Worm (Caenorhabditis elegans) whole organism, L2 larva: ENCODE results near the gene ccd-5.

Source experiments
- C34F6.9 ChIP-seq: fragments of 150-350 bp; optimal IDR thresholded peaks from 2 replicates; lab custom pipeline; 2014; ENCODE audit warnings: missing biosample characterization, missing genetic modification characterization
- F13H6.1 ChIP-seq: sonication (generic microtip); optimal IDR thresholded peaks from 2 replicates; lab custom pipeline; 2016; ENCODE audit warnings: missing genetic modification characterization, missing compliant biosample characterization
- Y55F3AM.14 ChIP-seq: fragments of 200-800 bp; sonication (Bioruptor generic); optimal IDR thresholded peaks from 2 replicates; lab custom pipeline; 2018; ENCODE audit warnings: mild to moderate bottlenecking, missing genetic modification characterization, missing compliant biosample characterization
- ZK546.5 ChIP-seq: sonication (generic microtip); optimal IDR thresholded peaks from 2 replicates; lab custom pipeline; 2017; ENCODE audit warnings: missing biosample characterization, missing genetic modification characterization
- aly-2 ChIP-seq: fragments of 150-350 bp; optimal IDR thresholded peaks from 2 replicates; lab custom pipeline; 2014; ENCODE audit warnings: missing biosample characterization, missing genetic modification characterization
- ama-1 ChIP-seq: fragments of 150-350 bp; optimal IDR thresholded peaks from 2 replicates; lab custom pipeline; 2018; ENCODE audit warnings: inconsistent platforms
- blmp-1 ChIP-seq: sonication (generic microtip); optimal IDR thresholded peaks from 2 replicates; lab custom pipeline; 2017; ENCODE audit warnings: missing genetic modification characterization, mild to moderate bottlenecking, missing compliant biosample characterization, antibody characterized with exemption, moderate library complexity; ENCODE audit not compliant: insufficient read depth
- ceh-16 ChIP-seq: fragments of 150-350 bp; optimal IDR thresholded peaks from 2 replicates; lab custom pipeline; 2014; ENCODE audit warnings: missing biosample characterization, missing genetic modification characterization
- ceh-82 ChIP-seq: fragments of 150-350 bp; optimal IDR thresholded peaks from 2 replicates; lab custom pipeline; 2014; ENCODE audit warnings: missing biosample characterization, missing genetic modification characterization
- crh-2 ChIP-seq: sonication (generic microtip); optimal IDR thresholded peaks from 2 replicates; lab custom pipeline; 2017; ENCODE audit warnings: missing biosample characterization, missing genetic modification characterization
- elt-1 ChIP-seq: fragments of 150-350 bp; optimal IDR thresholded peaks from 2 replicates; lab custom pipeline; 2014; ENCODE audit warnings: missing biosample characterization, missing genetic modification characterization
- elt-3 ChIP-seq: sonication (generic microtip); optimal IDR thresholded peaks from 2 replicates; lab custom pipeline; 2017; ENCODE audit warnings: missing biosample characterization, missing genetic modification characterization
- fos-1 ChIP-seq: fragments of 150-350 bp; optimal IDR thresholded peaks from 2 replicates; lab custom pipeline; 2014; ENCODE audit warnings: missing biosample characterization, missing genetic modification characterization
- gmeb-1 ChIP-seq: fragments of 150-350 bp; optimal IDR thresholded peaks from 2 replicates; lab custom pipeline; 2014; ENCODE audit warnings: missing biosample characterization, missing genetic modification characterization
- lin-11 ChIP-seq: fragments of 150-350 bp; sonication (generic microtip); optimal IDR thresholded peaks from 2 replicates; lab custom pipeline; 2014; ENCODE audit warnings: missing biosample characterization, missing genetic modification characterization, inconsistent platforms, mixed read lengths
- lin-13 ChIP-seq: fragments of 150-350 bp; optimal IDR thresholded peaks from 2 replicates; lab custom pipeline; 2014; ENCODE audit warnings: missing biosample characterization, missing genetic modification reagents, missing genetic modification characterization
- lsy-2 ChIP-seq, 2 experiments: fragments of 150-350 bp in 1 of 2; sonication (generic microtip) in 1 of 2; optimal IDR thresholded peaks; 2 replicates each; lab custom pipeline; 2014 to 2017; ENCODE audit warnings: missing biosample characterization in 2 of 2, missing genetic modification characterization in 2 of 2
- mab-5 ChIP-seq: fragments of 150-350 bp; optimal IDR thresholded peaks from 2 replicates; lab custom pipeline; 2014; ENCODE audit warnings: missing biosample characterization, missing genetic modification characterization
- mbf-1 ChIP-seq: sonication (generic microtip); optimal IDR thresholded peaks from 2 replicates; lab custom pipeline; 2017; ENCODE audit warnings: missing biosample characterization, missing genetic modification characterization
- mdl-1 ChIP-seq, 2 experiments: fragments of 150-350 bp in 1 of 2; sonication (generic microtip) in 1 of 2; optimal IDR thresholded peaks; 2 replicates each; lab custom pipeline; 2017; ENCODE audit warnings: missing biosample characterization in 2 of 2, missing genetic modification characterization in 2 of 2
- nhr-10 ChIP-seq: sonication (generic microtip); optimal IDR thresholded peaks from 2 replicates; lab custom pipeline; 2017; ENCODE audit warnings: missing biosample characterization, missing genetic modification characterization
- nhr-11 ChIP-seq: fragments of 150-350 bp; optimal IDR thresholded peaks from 2 replicates; lab custom pipeline; 2014; ENCODE audit warnings: missing biosample characterization, missing genetic modification characterization
- nhr-129 ChIP-seq: fragments of 150-350 bp; optimal IDR thresholded peaks from 2 replicates; lab custom pipeline; 2014; ENCODE audit warnings: missing biosample characterization, missing genetic modification characterization
- nhr-21 ChIP-seq: fragments of 150-350 bp; optimal IDR thresholded peaks from 2 replicates; lab custom pipeline; 2014; ENCODE audit warnings: missing biosample characterization, missing genetic modification characterization
- nhr-23 ChIP-seq: fragments of 150-350 bp; optimal IDR thresholded peaks from 2 replicates; lab custom pipeline; 2014; ENCODE audit warnings: missing biosample characterization, missing genetic modification reagents, missing genetic modification characterization
- nhr-237 ChIP-seq: fragments of 150-350 bp; optimal IDR thresholded peaks from 2 replicates; lab custom pipeline; 2014; ENCODE audit warnings: missing biosample characterization, missing genetic modification characterization
- nhr-6 ChIP-seq: fragments of 150-350 bp; optimal IDR thresholded peaks from 2 replicates; lab custom pipeline; 2014; ENCODE audit warnings: missing biosample characterization, missing genetic modification characterization
- nhr-77 ChIP-seq: fragments of 150-350 bp; optimal IDR thresholded peaks from 2 replicates; lab custom pipeline; 2014; ENCODE audit warnings: missing biosample characterization, missing genetic modification characterization
- sem-4 ChIP-seq: fragments of 150-350 bp; optimal IDR thresholded peaks from 2 replicates; lab custom pipeline; 2014; ENCODE audit warnings: missing biosample characterization, missing genetic modification reagents, missing genetic modification characterization
- skn-1 ChIP-seq: sonication (generic microtip); optimal IDR thresholded peaks from 2 replicates; lab custom pipeline; 2017; ENCODE audit warnings: missing biosample characterization, missing genetic modification characterization
- sma-3 ChIP-seq: sonication (generic microtip); optimal IDR thresholded peaks from 2 replicates; lab custom pipeline; 2016; ENCODE audit warnings: missing genetic modification reagents, missing genetic modification characterization, missing compliant biosample characterization
- sma-9 ChIP-seq, 2 experiments: fragments of 150-350 bp in 1 of 2; sonication (generic microtip) in 1 of 2; optimal IDR thresholded peaks; 2 replicates each; lab custom pipeline; 2014 to 2016; ENCODE audit warnings: missing genetic modification characterization in 2 of 2, mild to moderate bottlenecking in 1 of 2, missing biosample characterization in 1 of 2, missing compliant biosample characterization in 1 of 2, missing genetic modification reagents in 1 of 2, moderate library complexity in 1 of 2
- snpc-4 ChIP-seq: fragments of 150-350 bp; optimal IDR thresholded peaks from 2 replicates; lab custom pipeline; 2014; ENCODE audit warnings: missing biosample characterization, missing genetic modification characterization
- unc-39 ChIP-seq: fragments of 150-350 bp; optimal IDR thresholded peaks from 2 replicates; lab custom pipeline; 2014; ENCODE audit warnings: missing biosample characterization, missing genetic modification characterization
- unc-55 ChIP-seq: fragments of 150-350 bp; sonication (generic microtip); optimal IDR thresholded peaks from 3 replicates; lab custom pipeline; 2014; ENCODE audit warnings: missing biosample characterization, missing genetic modification reagents, missing genetic modification characterization
- unc-62 ChIP-seq: fragments of 150-350 bp; optimal IDR thresholded peaks from 2 replicates; lab custom pipeline; 2014; ENCODE audit warnings: missing biosample characterization, missing genetic modification reagents, missing genetic modification characterization
- zag-1 ChIP-seq: fragments of 150-350 bp; optimal IDR thresholded peaks from 2 replicates; lab custom pipeline; 2014; ENCODE audit warnings: missing biosample characterization, missing genetic modification characterization
- ztf-11 ChIP-seq: sonication (generic microtip); optimal IDR thresholded peaks from 2 replicates; lab custom pipeline; 2017; ENCODE audit warnings: missing biosample characterization, missing genetic modification characterization
- ztf-4 ChIP-seq: fragments of 150-350 bp; optimal IDR thresholded peaks from 2 replicates; lab custom pipeline; 2014; ENCODE audit warnings: missing biosample characterization, missing genetic modification characterization

Gene ccd-5

DNA sequence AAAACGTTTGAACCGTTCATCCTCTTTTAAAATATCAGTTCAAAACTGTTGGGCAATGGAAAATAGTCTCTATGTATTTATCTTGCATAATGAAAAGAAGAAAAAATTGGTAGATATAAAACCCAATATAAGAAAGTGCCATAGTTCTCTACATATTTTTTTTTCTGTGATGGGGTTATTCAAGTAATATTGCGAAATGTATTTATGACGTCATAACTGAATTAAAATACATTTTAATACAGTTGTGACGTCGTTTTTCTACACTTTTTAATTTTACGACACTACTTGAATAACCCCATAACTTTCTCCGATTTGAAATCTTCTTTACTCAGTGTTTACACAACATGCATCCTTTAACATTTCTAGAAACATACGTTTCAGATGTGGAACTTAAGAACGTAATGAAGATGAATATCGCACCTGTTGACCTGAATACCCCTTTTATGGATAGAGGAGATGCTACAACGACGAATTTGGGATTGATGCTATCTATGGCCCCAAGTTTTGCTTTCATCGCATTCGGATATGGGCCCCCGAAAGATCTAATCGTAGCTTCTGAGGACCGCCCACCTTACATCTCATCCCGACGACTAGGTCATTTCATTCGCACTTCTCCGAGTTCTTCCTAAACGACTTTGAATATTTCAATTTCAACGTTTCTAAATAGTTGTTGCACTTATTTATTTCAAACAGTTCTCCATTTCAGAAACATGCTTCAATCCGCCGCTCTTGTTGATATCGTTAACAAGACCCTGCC, 35.2 kb upstream of the ccd-5 start, which contains the start of gene T03G6.1:
TSS of gene T03G6.1 (plus strand) at position 707 of the 757 bp plus-strand sequence.
- TF ChIP-seq snpc-4 (tag; lab: Kevin White, UChicago) (no peak), nhr-77 (no peak), gmeb-1 (tag; lab: Kevin White, UChicago) (no peak), ZK546.5 (no peak), ztf-4 (tag; lab: Kevin White, UChicago) (no peak), elt-1 (tag; lab: Kevin White, UChicago) (no peak), unc-62 (GFP tag; lab: Kevin White, UChicago) (no peak), mbf-1 (no peak), unc-55 (GFP tag; lab: Kevin White, UChicago) (no peak), mdl-1 (tag; optimal IDR thresholded peaks at IDR 0.05; lab: Kevin White, UChicago) (no peak), fos-1 (no peak), zag-1 (tag; lab: Kevin White, UChicago) (no peak), mab-5 (tag; lab: Kevin White, UChicago) (no peak), nhr-21 (tag; lab: Kevin White, UChicago) (no peak), sma-9 (GFP tag; optimal IDR thresholded peaks at IDR 0.05; lab: Kevin White, UChicago) (no peak), sma-9 (tag; optimal IDR thresholded peaks at IDR 0.05; lab: Kevin White, UChicago) (no peak), nhr-129 (tag; lab: Kevin White, UChicago) (no peak), ceh-82 (tag; lab: Kevin White, UChicago) (no peak), ztf-11 (tag; lab: Kevin White, UChicago) (no peak), unc-39 (tag; lab: Kevin White, UChicago) (no peak), Y55F3AM.14 (GFP tag; lab: Kevin White, UChicago) (no peak)

DNA sequence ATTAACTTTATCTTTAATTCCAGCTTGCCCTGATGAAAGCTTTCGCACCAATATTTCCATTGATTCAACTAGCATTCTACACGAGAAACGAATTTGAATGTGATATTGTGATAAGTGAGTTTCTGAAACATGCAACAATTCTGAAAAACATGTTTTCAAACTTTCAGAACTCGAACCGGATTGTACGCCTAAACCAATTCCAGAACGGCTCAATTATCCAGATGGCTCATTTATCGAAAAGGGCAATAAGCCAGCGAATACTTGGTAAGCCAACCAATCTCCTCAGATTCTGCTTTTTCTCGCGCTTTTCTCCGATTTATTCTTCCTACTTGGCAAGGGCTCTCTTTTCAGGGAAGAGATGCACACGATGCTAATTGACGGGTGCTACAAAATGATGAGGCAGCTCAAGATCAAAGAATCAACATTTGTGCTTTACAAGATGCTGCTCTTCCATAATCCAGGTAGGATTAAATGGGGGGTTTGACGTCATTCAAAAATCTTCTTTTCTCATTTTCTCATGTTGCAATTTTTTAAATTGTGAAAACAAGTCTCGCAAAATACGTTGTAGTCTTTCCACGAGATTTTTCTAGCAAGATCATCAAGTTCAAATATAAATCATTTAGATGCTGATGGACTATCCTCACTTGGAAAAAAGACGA, 32.0 kb upstream of the ccd-5 start:
- TF ChIP-seq Y55F3AM.14 (GFP tag; lab: Kevin White, UChicago) (peak; percentile 22), ama-1 (lab: Kevin White, UChicago) (peak; percentile 5), C34F6.9 (tag; lab: Kevin White, UChicago) (peak; percentile 13), ceh-16 (no peak), gmeb-1 (tag; lab: Kevin White, UChicago) (no peak), lsy-2 (tag; optimal IDR thresholded peaks at IDR 0.05; lab: Kevin White, UChicago) (peak in 1 of 2 experiments; percentile 46), nhr-23 (no peak), snpc-4 (tag; lab: Kevin White, UChicago) (no peak), mdl-1 (tag; optimal IDR thresholded peaks at IDR 0.05; lab: Kevin White, UChicago) (no peak), aly-2 (tag; lab: Kevin White, UChicago) (no peak), F13H6.1 (tag; lab: Kevin White, UChicago) (no peak), mab-5 (tag; lab: Kevin White, UChicago) (peak; percentile 55), unc-55 (GFP tag; lab: Kevin White, UChicago) (peak; percentile 90), skn-1 (no peak), sma-9 (GFP tag; optimal IDR thresholded peaks at IDR 0.05; lab: Kevin White, UChicago) (peak; percentile 54), sma-9 (tag; optimal IDR thresholded peaks at IDR 0.05; lab: Kevin White, UChicago) (no peak)

DNA sequence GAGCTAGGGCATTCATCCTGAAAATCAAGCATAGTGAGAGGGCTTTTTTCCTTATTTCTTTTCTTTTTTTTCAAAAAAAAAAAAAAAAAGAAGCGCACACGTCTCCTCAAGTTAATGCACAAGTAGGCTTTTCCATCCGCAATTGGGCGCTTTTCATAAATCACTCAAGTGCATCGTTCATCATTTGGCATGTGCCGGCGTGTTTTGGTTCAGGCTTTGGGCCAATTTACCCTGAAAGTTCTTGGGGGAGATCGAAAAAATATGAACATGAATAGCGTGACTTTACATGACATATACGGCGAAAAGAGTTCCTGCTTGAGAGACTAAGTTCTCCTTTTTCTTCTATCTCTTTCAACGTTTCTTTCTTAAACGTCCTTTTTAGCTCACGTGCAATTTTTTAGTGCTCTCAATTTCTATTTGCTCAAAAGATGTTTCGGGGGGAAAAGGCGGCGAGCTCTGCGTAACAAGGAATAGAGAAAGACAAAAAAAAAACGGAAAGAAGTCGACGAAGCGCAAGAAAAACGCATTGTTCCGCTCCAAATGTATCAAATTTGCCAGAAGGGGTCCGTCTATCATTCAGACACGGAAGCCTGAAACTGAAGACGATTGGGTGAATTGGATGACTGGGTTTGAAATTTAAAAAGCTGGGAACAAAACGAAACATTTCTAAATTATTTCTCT, 28.7 kb upstream of the ccd-5 start:
- TF ChIP-seq mab-5 (tag; lab: Kevin White, UChicago): peak; percentile 58
- peak; percentile 4 for TF ChIP-seq F13H6.1 (tag; lab: Kevin White, UChicago)
- peak; percentile 1 for TF ChIP-seq C34F6.9 (tag; lab: Kevin White, UChicago)
- no peak for TF ChIP-seq lin-13 (GFP tag; lab: Kevin White, UChicago)

DNA sequence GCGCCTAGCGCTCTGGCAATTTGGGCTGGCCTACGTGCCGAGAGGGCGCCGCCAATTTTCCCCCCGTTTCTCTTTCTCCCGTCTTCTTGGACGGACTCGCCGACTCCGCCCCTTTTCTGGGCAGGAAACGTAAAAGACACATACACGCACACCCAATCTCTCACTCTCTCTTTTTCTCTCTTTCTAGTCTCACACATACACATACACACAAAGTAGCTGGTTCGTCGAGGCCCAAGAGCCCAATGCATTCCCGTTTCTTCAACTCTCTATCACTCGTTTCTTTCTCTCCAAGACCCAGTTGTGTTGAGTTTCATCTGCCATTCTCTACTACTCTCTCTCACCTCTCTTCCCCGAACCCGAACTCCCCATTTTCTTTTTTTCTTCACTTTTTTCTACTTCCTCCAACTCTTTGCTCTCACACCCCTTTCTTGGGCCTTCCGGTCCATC, 26.4 kb upstream of the ccd-5 start:
- no peak for TF ChIP-seq blmp-1 (tag; lab: Kevin White, UChicago)
- no peak for TF ChIP-seq nhr-11 (tag; lab: Kevin White, UChicago)
- peak; percentile 37 for TF ChIP-seq snpc-4 (tag; lab: Kevin White, UChicago)
- TF ChIP-seq unc-39 (tag; lab: Kevin White, UChicago): no peak
- TF ChIP-seq sem-4 (tag; lab: Kevin White, UChicago): peak; percentile 5
- no peak for TF ChIP-seq ama-1 (lab: Kevin White, UChicago)
- TF ChIP-seq sma-9 (GFP tag; optimal IDR thresholded peaks at IDR 0.05; lab: Kevin White, UChicago): peak; percentile 78
- TF ChIP-seq sma-9 (tag; optimal IDR thresholded peaks at IDR 0.05; lab: Kevin White, UChicago): no peak
- peak in 1 of 2 experiments; percentile 56 for TF ChIP-seq mdl-1 (tag; optimal IDR thresholded peaks at IDR 0.05; lab: Kevin White, UChicago)
- peak; percentile 5 for TF ChIP-seq sma-3 (GFP tag; lab: Kevin White, UChicago)
- no peak for TF ChIP-seq ceh-82 (tag; lab: Kevin White, UChicago)
- peak; percentile 81 for TF ChIP-seq nhr-129 (tag; lab: Kevin White, UChicago)
- TF ChIP-seq lsy-2 (tag; optimal IDR thresholded peaks at IDR 0.05; lab: Kevin White, UChicago): peak; percentile 52 to 76
- no peak for TF ChIP-seq mbf-1
- peak; percentile 66 for TF ChIP-seq crh-2 (tag; lab: Kevin White, UChicago)
- TF ChIP-seq lin-11 (tag; lab: Kevin White, UChicago): peak; percentile 1
- peak; percentile 49 for TF ChIP-seq Y55F3AM.14 (GFP tag; lab: Kevin White, UChicago)
- no peak for TF ChIP-seq nhr-21 (tag; lab: Kevin White, UChicago)
- TF ChIP-seq ztf-4 (tag; lab: Kevin White, UChicago): peak; percentile 75
- TF ChIP-seq unc-55 (GFP tag; lab: Kevin White, UChicago): peak; percentile 84
- TF ChIP-seq nhr-10 (tag; lab: Kevin White, UChicago): no peak
- TF ChIP-seq gmeb-1 (tag; lab: Kevin White, UChicago): no peak
- peak; percentile 76 for TF ChIP-seq nhr-6 (tag; lab: Kevin White, UChicago)
- TF ChIP-seq elt-3 (tag; lab: Kevin White, UChicago): no peak
- TF ChIP-seq nhr-237 (tag; lab: Kevin White, UChicago): no peak
- TF ChIP-seq elt-1 (tag; lab: Kevin White, UChicago): no peak
- peak; percentile 90 for TF ChIP-seq F13H6.1 (tag; lab: Kevin White, UChicago)
